Worm (Caenorhabditis elegans): ENCODE results near the gene mab-9.

DNA sequence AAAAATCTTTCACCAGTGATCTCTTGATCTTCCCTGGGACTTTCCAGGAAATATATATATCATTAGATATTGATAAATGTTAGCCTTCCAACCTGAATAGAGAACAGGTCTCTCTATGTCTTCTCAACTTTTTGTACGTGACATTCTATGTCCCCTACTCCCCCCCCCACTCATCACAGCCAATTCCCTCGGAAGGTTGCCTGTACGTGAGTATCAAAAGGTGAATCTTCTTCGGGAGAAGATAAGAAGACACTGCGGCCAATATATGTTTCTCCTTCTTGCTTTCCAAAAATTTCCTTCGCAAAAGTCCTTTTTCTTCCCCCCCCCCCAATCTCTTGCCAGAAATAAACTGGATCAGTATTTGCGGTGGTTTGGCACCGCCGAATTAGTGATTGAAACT lies 26.6 kb downstream of the mab-9 start:
- TF ChIP-seq him-1 (tag; optimal IDR thresholded peaks at IDR 0.05) (no peak), W03F9.2 (tag; optimal IDR thresholded peaks at IDR 0.05) (no peak), dao-5 (tag; optimal IDR thresholded peaks at IDR 0.05) (no peak)

Measured in whole organism, L4/young adult.